Fruit fly (Drosophila melanogaster) whole organism, wandering third instar larva: ENCODE results near the gene Atg8a.

ENCODE experiments used
- Abd-B ChIP-seq: fragments of >200 bp; optimal IDR thresholded peaks from 2 replicates; lab custom pipeline; 2017; ENCODE audit warnings: missing biosample characterization, missing genetic modification characterization
- Dfd ChIP-seq: fragments of >200 bp; optimal IDR thresholded peaks from 2 replicates; lab custom pipeline; 2017; ENCODE audit warnings: missing biosample characterization, missing genetic modification characterization
- Hr78 ChIP-seq: fragments of >200 bp; optimal IDR thresholded peaks from 2 replicates; lab custom pipeline; 2017; ENCODE audit warnings: missing biosample characterization, missing genetic modification characterization
- Jra ChIP-seq: sonication (Bioruptor generic); optimal IDR thresholded peaks from 2 replicates; lab custom pipeline; 2016; ENCODE audit warnings: missing biosample characterization, missing genetic modification characterization
- Mio ChIP-seq: sonication (Bioruptor generic); optimal IDR thresholded peaks from 2 replicates; lab custom pipeline; 2016; ENCODE audit warnings: missing biosample characterization, missing genetic modification characterization
- br ChIP-seq: fragments of 200-800 bp; sonication (Bioruptor generic); optimal IDR thresholded peaks from 2 replicates; lab custom pipeline; 2016; ENCODE audit warnings: missing biosample characterization, missing genetic modification characterization
- dl ChIP-seq, 2 experiments: fragments of 175-275, 200-275 bp in 1 of 2; fragments of 200-275 bp in 1 of 2; sonication (Bioruptor generic); optimal IDR thresholded peaks; lab custom pipeline; 2018; ENCODE audit warnings: mild to moderate bottlenecking in 2 of 2, missing biosample characterization in 2 of 2, missing genetic modification characterization in 2 of 2, moderate library complexity in 2 of 2; ENCODE audit not compliant: partially characterized antibody in 2 of 2, insufficient read depth in 1 of 2
- dmrt93B ChIP-seq: fragments of 200-800 bp; sonication (Bioruptor generic); optimal IDR thresholded peaks from 2 replicates; lab custom pipeline; 2018; ENCODE audit warnings: missing biosample characterization, mild to moderate bottlenecking, missing genetic modification characterization
- h ChIP-seq: fragments of 200-800 bp; sonication (Bioruptor generic); optimal IDR thresholded peaks from 3 replicates; lab custom pipeline; 2016; ENCODE audit warnings: missing biosample characterization, mild to moderate bottlenecking, missing genetic modification characterization
- jim ChIP-seq: fragments of 175-275, 200-325 bp; sonication (Bioruptor generic); optimal IDR thresholded peaks from 2 replicates; lab custom pipeline; 2016; ENCODE audit warnings: missing biosample characterization, mild to moderate bottlenecking, missing genetic modification characterization
- pan ChIP-seq: fragments of >200 bp; optimal IDR thresholded peaks from 2 replicates; lab custom pipeline; 2017
- psq ChIP-seq: fragments of 200-800 bp; sonication (Bioruptor generic); optimal IDR thresholded peaks from 3 replicates; lab custom pipeline; 2017; ENCODE audit warnings: missing biosample characterization, mild to moderate bottlenecking, missing genetic modification characterization, moderate library complexity

- TF ChIP-seq pan (lab: Kevin White, UChicago) (no peak), Dfd (GFP tag; lab: Kevin White, UChicago) (no peak), Mio (no peak), Abd-B (no peak), h (GFP tag; lab: Kevin White, UChicago) (no peak), br (no peak), jim (GFP tag; lab: Kevin White, UChicago) (no peak), psq (no peak), dl (GFP tag; optimal IDR thresholded peaks at IDR 0.05; lab: Kevin White, UChicago; ENCODE audit: insufficient read depth in 1 of 2, partially characterized antibody in 2 of 2) (no peak), Hr78 (GFP tag; lab: Kevin White, UChicago) (no peak), dmrt93B (GFP tag; lab: Kevin White, UChicago) (no peak), Jra (GFP tag; lab: Kevin White, UChicago) (no peak)
Observed at dm6 chrX:10744315-10744767, 23.8 kb downstream of the Atg8a start, which contains the start of gene ras.
